Fruit fly (Drosophila melanogaster): ENCODE measurements around the gene nullo.

nullo gene

DNA sequence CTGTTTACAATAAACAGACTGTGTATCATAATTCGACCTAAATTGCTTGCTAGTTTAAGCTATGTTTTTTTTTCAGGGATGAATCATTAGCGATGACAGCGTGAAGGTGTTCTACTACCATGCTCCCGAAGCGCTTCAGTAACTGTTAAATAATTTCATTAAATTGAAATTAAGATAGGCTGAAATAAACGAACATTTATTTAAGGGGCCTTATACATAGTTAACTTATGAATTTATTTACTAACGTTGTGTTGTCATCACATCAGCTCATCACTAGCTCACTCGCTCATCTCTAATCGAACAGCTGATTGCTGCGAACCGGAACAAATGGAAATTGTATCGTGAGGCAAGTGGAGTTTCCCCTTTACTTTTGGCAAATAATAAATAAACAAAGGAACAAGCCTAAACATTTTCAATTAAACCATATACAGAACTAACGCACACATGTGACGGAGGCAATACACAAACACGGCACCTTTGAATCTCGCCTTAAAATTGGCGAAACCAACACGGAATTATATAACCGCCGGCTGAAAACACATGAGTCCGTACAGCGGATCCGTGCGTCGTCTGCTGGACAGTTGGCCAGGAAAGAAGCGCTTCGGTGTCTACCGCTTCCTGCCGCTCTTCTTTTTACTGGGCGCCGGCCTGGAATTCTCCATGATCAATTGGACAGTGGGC, 38.1 kb upstream of the nullo start, which contains the start of the genes cm, sloth1 and sloth2 (continued):
- TF ChIP-seq CG10669 (GFP tag; optimal IDR thresholded peaks at IDR 0.05) (peak; percentile 76), CG8319 (GFP tag; optimal IDR thresholded peaks at IDR 0.05) (peak; percentile 63), CG1621 (tag; optimal IDR thresholded peaks at IDR 0.05) (peak; percentile 78), fd85E (GFP tag; optimal IDR thresholded peaks at IDR 0.05) (no peak), ss (GFP tag; optimal IDR thresholded peaks at IDR 0.05) (peak; percentile 70 to 80), CG11294 (GFP tag; IDR thresholded peaks at IDR 0.05) (peak; percentile 62; the same call in 1 of the 2 replicates), fkh (GFP tag; optimal IDR thresholded peaks at IDR 0.05) (peak; percentile 62), acj6 (GFP tag; optimal IDR thresholded peaks at IDR 0.05) (peak; percentile 91), Eip75B (GFP tag; optimal IDR thresholded peaks at IDR 0.05) (peak; percentile 85), fd59A (GFP tag; optimal IDR thresholded peaks at IDR 0.05) (peak; percentile 66), CG8632 (GFP tag; optimal IDR thresholded peaks at IDR 0.05) (peak; percentile 84), net (GFP tag; optimal IDR thresholded peaks at IDR 0.05) (peak; percentile 84), CG6276 (GFP tag; optimal IDR thresholded peaks at IDR 0.05) (peak; percentile 50), Hr4 (GFP tag; optimal IDR thresholded peaks at IDR 0.05) (peak; percentile 80), dac (GFP tag; optimal IDR thresholded peaks at IDR 0.05) (peak; percentile 76), Lpt (GFP tag; optimal IDR thresholded peaks at IDR 0.05) (peak; percentile 74), CG31627 (GFP tag; optimal IDR thresholded peaks at IDR 0.05) (peak; percentile 93), topi (GFP tag; optimal IDR thresholded peaks at IDR 0.05) (peak; percentile 87), CG6808 (GFP tag; optimal IDR thresholded peaks at IDR 0.05) (peak; percentile 72), esn (GFP tag; optimal IDR thresholded peaks at IDR 0.05) (peak; percentile 93), salr (GFP tag; optimal IDR thresholded peaks at IDR 0.05) (peak; percentile 70 to 82), CG11762 (GFP tag; optimal IDR thresholded peaks at IDR 0.05; ENCODE audit: insufficient read depth) (peak; percentile 34), CG32006 (GFP tag; optimal IDR thresholded peaks at IDR 0.05) (peak; percentile 78), Eip78C (GFP tag) (peak; percentile 95), cyc (GFP tag; optimal IDR thresholded peaks at IDR 0.05) (peak; percentile 87)

DNA sequence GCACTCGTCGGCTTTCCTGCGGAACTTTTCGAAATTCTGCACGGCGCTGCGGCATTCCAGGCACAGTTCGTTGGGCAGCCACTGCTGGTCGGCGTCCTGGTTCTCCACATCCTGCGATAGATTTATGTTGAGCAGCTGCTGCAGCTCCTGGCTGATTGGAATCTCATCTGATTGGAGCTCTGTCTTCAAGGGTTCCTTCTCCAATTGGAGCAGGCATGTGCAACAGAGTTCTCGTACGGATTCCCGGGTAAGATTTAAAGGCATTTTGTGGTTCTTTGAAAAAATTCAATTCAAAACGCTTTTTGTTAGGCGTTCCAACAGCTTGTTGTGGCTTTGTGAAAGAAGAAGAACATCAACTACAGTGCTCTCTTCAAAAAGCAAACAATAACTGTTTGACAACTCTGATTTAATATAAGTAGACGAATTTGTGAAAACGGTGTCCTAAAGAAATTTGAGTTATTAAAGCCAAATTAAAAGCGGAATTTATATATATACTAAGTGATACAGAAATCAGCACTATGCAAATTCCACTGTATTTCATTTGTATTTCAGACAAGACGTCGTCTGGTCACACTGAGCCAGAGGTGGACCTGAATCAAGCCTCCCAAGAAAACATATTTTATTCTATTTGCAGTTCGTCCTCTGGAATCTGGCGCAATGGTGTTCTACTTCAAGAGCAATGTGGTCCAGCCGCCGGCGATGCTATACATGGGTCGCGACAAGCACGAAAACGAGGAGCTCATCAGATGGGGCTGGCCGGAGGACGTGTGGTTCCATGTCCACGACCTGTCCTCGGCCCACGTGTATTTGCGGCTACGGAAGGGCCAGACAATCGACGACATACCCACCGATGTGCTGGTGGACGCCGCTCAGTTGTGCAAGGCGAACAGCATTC, 35.7 kb upstream of the nullo start, which contains the start of the genes CG3032 and CG4593:
Gene CG3032, minus strand, starts transcription at position 562 of the 895 bp plus-strand sequence.
Gene CG4593, plus strand, starts transcription at position 568 of the 895 bp plus-strand sequence.
- TF ChIP-seq CG4318 (GFP tag; optimal IDR thresholded peaks at IDR 0.05) (peak; percentile 82), Hr4 (GFP tag; optimal IDR thresholded peaks at IDR 0.05) (peak; percentile 95), CG34406 (GFP tag; optimal IDR thresholded peaks at IDR 0.05) (peak; percentile 80), ss (GFP tag; optimal IDR thresholded peaks at IDR 0.05) (peak; percentile 52 to 64), Eip78C (GFP tag) (peak; percentile 97), CG7368 (GFP tag; optimal IDR thresholded peaks at IDR 0.05) (peak; percentile 82), fd59A (GFP tag; optimal IDR thresholded peaks at IDR 0.05) (peak; percentile 59), lz (GFP tag; optimal IDR thresholded peaks at IDR 0.05) (peak; percentile 91), CG6163 (GFP tag; IDR thresholded peaks at IDR 0.05) (peak; percentile 96), CG32006 (GFP tag; optimal IDR thresholded peaks at IDR 0.05) (peak; percentile 94), CG3032 (tag; optimal IDR thresholded peaks at IDR 0.05) (peak; percentile 96), Sox102F (GFP tag; optimal IDR thresholded peaks at IDR 0.05) (peak; percentile 84), dac (GFP tag; optimal IDR thresholded peaks at IDR 0.05) (peak; percentile 84), Hr39 (GFP tag; optimal IDR thresholded peaks at IDR 0.05) (peak; percentile 93), CG16779 (tag; optimal IDR thresholded peaks at IDR 0.05) (peak; percentile 71), CG11902 (GFP tag; optimal IDR thresholded peaks at IDR 0.05) (peak; percentile 83), CG3919 (GFP tag; optimal IDR thresholded peaks at IDR 0.05) (peak; percentile 92), fd85E (GFP tag; optimal IDR thresholded peaks at IDR 0.05) (peak; percentile 9), CG6854 (GFP tag; optimal IDR thresholded peaks at IDR 0.05) (no peak), Gug (GFP tag; IDR thresholded peaks at IDR 0.05) (peak; percentile 94), dsx (GFP tag; optimal IDR thresholded peaks at IDR 0.05; ENCODE audit: poor library complexity, severe bottlenecking) (peak; percentile 79), CG10669 (GFP tag; optimal IDR thresholded peaks at IDR 0.05) (peak; percentile 86), OdsH (GFP tag; optimal IDR thresholded peaks at IDR 0.05) (peak; percentile 95), CG8119 (GFP tag; IDR thresholded peaks at IDR 0.05) (peak; percentile 91), Sox14 (GFP tag; optimal IDR thresholded peaks at IDR 0.05) (peak; percentile 94), acj6 (GFP tag; optimal IDR thresholded peaks at IDR 0.05) (peak; percentile 91), Ets96B (tag; optimal IDR thresholded peaks at IDR 0.05) (peak; percentile 85), CG1621 (tag; optimal IDR thresholded peaks at IDR 0.05) (peak; percentile 81), CG10631 (GFP tag; optimal IDR thresholded peaks at IDR 0.05) (peak; percentile 89), CG6792 (GFP tag; optimal IDR thresholded peaks at IDR 0.05) (peak; percentile 88), CG15336 (GFP tag; IDR thresholded peaks at IDR 0.05) (peak; percentile 94)
